Worm (Caenorhabditis elegans): ENCODE measurements around the gene eif-2Balpha.

eif-2Balpha gene

ce11 chrIII:9558463-9558862, 15.5 kb downstream of the eif-2Balpha start, which contains the start of gene C48B4.6:
Gene C48B4.6, minus strand, starts transcription at chrIII:9558563.
- TF ChIP-seq atf-7 (tag; optimal IDR thresholded peaks at IDR 0.05): no peak
- TF ChIP-seq attf-5 (GFP tag; optimal IDR thresholded peaks at IDR 0.05): no peak
- no peak for TF ChIP-seq madf-8 (GFP tag; conservative IDR thresholded peaks at IDR 0.05)
- TF ChIP-seq C06A6.2 (GFP tag; conservative IDR thresholded peaks at IDR 0.05): no peak
- no peak for TF ChIP-seq lin-35 (GFP tag; optimal IDR thresholded peaks at IDR 0.05)
- no peak for TF ChIP-seq T07F8.4 (tag; optimal IDR thresholded peaks at IDR 0.05)
- no peak for TF ChIP-seq unc-62 (GFP tag; optimal IDR thresholded peaks at IDR 0.05)
- TF ChIP-seq mel-28 (tag; optimal IDR thresholded peaks at IDR 0.05; ENCODE audit: borderline replicate concordance): no peak
- TF ChIP-seq F23B12.7 (tag; optimal IDR thresholded peaks at IDR 0.05; ENCODE audit: insufficient read depth): no peak
- TF ChIP-seq Y95B8A.8 (GFP tag; IDR thresholded peaks at IDR 0.05): no peak
- TF ChIP-seq tbx-9 (tag; optimal IDR thresholded peaks at IDR 0.05; ENCODE audit: borderline replicate concordance): no peak
- TF ChIP-seq lin-40 (tag; optimal IDR thresholded peaks at IDR 0.05): no peak
- no peak for TF ChIP-seq snpc-4 (GFP tag; optimal IDR thresholded peaks at IDR 0.05)
- TF ChIP-seq snpc-4 (tag; optimal IDR thresholded peaks at IDR 0.05): no peak
- TF ChIP-seq ets-4 (GFP tag; optimal IDR thresholded peaks at IDR 0.05): no peak
- no peak for TF ChIP-seq ceh-100 (GFP tag; IDR thresholded peaks at IDR 0.05)
- TF ChIP-seq hmg-1.2 (GFP tag; IDR thresholded peaks at IDR 0.05): no peak

ce11 chrIII:9559381-9559881, 16.5 kb downstream of the eif-2Balpha start, which contains the start of gene C48B4.7:
Gene C48B4.7, minus strand, starts transcription at chrIII:9559431.
- no peak for TF ChIP-seq K11D2.4 (GFP tag; IDR thresholded peaks at IDR 0.05)
- TF ChIP-seq madf-8 (GFP tag; conservative IDR thresholded peaks at IDR 0.05): peak; percentile 78
- TF ChIP-seq nfyb-1 (GFP tag; IDR thresholded peaks at IDR 0.05): no peak
- TF ChIP-seq F49E8.2 (tag; optimal IDR thresholded peaks at IDR 0.05; ENCODE audit: insufficient read depth): peak; percentile 44
- no peak for TF ChIP-seq attf-3 (GFP tag; conservative IDR thresholded peaks at IDR 0.05)
- peak; percentile 78 for TF ChIP-seq xnd-1 (tag; optimal IDR thresholded peaks at IDR 0.05)
- peak; percentile 90 for TF ChIP-seq madf-6 (GFP tag; IDR thresholded peaks at IDR 0.05)
- TF ChIP-seq pha-4 (tag; optimal IDR thresholded peaks at IDR 0.05): no peak
- no peak for TF ChIP-seq snpc-1.1 (tag; optimal IDR thresholded peaks at IDR 0.05; ENCODE audit: insufficient read depth)
- TF ChIP-seq F33H1.4 (GFP tag; IDR thresholded peaks at IDR 0.05): peak; percentile 90
- peak; percentile 31 for TF ChIP-seq efl-1 (GFP tag; optimal IDR thresholded peaks at IDR 0.05)
- no peak for TF ChIP-seq rcor-1 (GFP tag; IDR thresholded peaks at IDR 0.05)
- no peak for TF ChIP-seq ccch-3 (GFP tag; optimal IDR thresholded peaks at IDR 0.05)
- TF ChIP-seq snpc-3.4 (tag; optimal IDR thresholded peaks at IDR 0.05): peak; percentile 37
- TF ChIP-seq him-1 (tag; optimal IDR thresholded peaks at IDR 0.05): peak; percentile 64
- peak; percentile 87 for TF ChIP-seq lsl-1 (GFP tag; optimal IDR thresholded peaks at IDR 0.05)
- TF ChIP-seq snpc-1.3 (tag; optimal IDR thresholded peaks at IDR 0.05; ENCODE audit: insufficient read depth): peak; percentile 14

ce11 chrIII:9561158-9561557, 18.2 kb downstream of the eif-2Balpha start, which contains the start of gene C48B4.8:
Gene C48B4.8, minus strand, starts transcription at chrIII:9561258.
- TF ChIP-seq bed-2 (GFP tag; IDR thresholded peaks at IDR 0.05) (no peak), K11D2.4 (GFP tag; IDR thresholded peaks at IDR 0.05) (no peak), madf-8 (GFP tag; conservative IDR thresholded peaks at IDR 0.05) (no peak), him-1 (tag; optimal IDR thresholded peaks at IDR 0.05) (no peak), nhr-90 (tag; optimal IDR thresholded peaks at IDR 0.05) (no peak), F52B5.7 (tag; optimal IDR thresholded peaks at IDR 0.05) (no peak), unc-62 (GFP tag; optimal IDR thresholded peaks at IDR 0.05) (no peak), F57C9.4 (tag; optimal IDR thresholded peaks at IDR 0.05) (no peak), hsf-1 (GFP tag; IDR thresholded peaks at IDR 0.05) (no peak), bed-1 (GFP tag; IDR thresholded peaks at IDR 0.05) (no peak)

All from whole organism, young adult.